Worm (Caenorhabditis elegans) whole organism, L1 larva: ENCODE measurements around the gene K06A1.2.
A peak's percentile ranks its signal among the peaks of the same experiment; 100 is the strongest.

ENCODE experiments used
- aha-1 ChIP-seq: fragments of 150-350 bp; optimal IDR thresholded peaks from 2 replicates; lab custom pipeline; 2014; ENCODE audit warnings: missing biosample characterization, missing genetic modification characterization
- blmp-1 ChIP-seq: fragments of 150-350 bp; optimal IDR thresholded peaks from 2 replicates; lab custom pipeline; 2014; ENCODE audit warnings: missing biosample characterization, missing genetic modification characterization
- dpl-1 ChIP-seq, 3 experiments: fragments of 150-350 bp in 2 of 3; sonication (generic microtip) in 1 of 3; optimal IDR thresholded peaks; 2 replicates each; lab custom pipeline; 2014 to 2017; ENCODE audit warnings: missing biosample characterization in 3 of 3, missing genetic modification characterization in 3 of 3, missing genetic modification reagents in 3 of 3
- efl-1 ChIP-seq, 4 experiments: fragments of 150-350 bp; optimal IDR thresholded peaks in 3 of 4; peaks in 1 of 4; 1 replicate in 1 of 4; 2 replicates in 3 of 4; lab custom pipeline; 2014; ENCODE audit warnings: missing biosample characterization in 2 of 4, missing genetic modification characterization in 2 of 4, missing genetic modification reagents in 2 of 4
- lin-14 ChIP-seq: fragments of 200-800 bp; sonication (Bioruptor generic); optimal IDR thresholded peaks from 2 replicates; lab custom pipeline; 2018; ENCODE audit warnings: mild to moderate bottlenecking, missing genetic modification characterization, moderate library complexity, missing compliant biosample characterization
- nhr-47 ChIP-seq: sonication (generic microtip); optimal IDR thresholded peaks from 2 replicates; lab custom pipeline; 2016; ENCODE audit warnings: mild to moderate bottlenecking, missing genetic modification characterization, moderate library complexity, missing compliant biosample characterization
- tlp-1 ChIP-seq: fragments of 150-350 bp; optimal IDR thresholded peaks from 2 replicates; lab custom pipeline; 2014; ENCODE audit warnings: missing biosample characterization, missing genetic modification characterization
- zag-1 ChIP-seq: fragments of 150-350 bp; optimal IDR thresholded peaks from 2 replicates; lab custom pipeline; 2014; ENCODE audit warnings: missing biosample characterization, missing genetic modification characterization
- ztf-4 ChIP-seq: fragments of 150-350 bp; optimal IDR thresholded peaks from 2 replicates; lab custom pipeline; 2014; ENCODE audit warnings: missing biosample characterization, missing genetic modification characterization

Gene K06A1.2

DNA sequence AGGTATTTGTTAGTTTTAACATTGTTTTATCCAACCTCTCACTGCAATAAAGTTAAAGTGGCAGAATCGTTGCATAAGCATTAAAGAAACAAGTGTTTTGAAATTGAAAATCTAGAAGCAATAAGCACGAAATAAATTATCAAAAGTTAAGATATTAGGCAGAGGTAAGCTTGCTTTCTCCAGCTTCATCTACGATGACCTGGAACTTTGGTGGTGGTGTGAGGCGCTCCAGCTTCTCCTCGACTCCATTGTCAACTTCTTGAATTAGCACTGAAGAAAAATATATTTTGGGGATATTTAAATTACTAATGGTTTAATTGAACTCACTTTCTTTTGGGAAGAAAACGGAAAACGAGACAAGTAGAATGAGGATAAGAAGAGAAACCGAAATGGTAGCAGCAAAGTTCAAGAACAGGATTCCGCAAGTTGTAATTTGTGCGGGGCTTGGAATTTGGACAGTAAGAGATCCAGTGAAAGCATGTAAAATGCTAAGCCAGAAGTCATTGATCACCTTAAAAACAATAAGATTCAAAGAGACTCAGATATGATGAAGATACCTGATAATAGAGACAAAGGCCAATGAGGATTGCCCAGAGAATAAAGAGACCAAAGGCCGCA is 50.0 kb downstream of the K06A1.2 start:
- TF ChIP-seq aha-1 (tag; lab: Kevin White, UChicago) (no peak), lin-14 (no peak), efl-1 (optimal IDR thresholded peaks at IDR 0.05; lab: Kevin White, UChicago) (no peak), efl-1 (GFP tag; optimal IDR thresholded peaks at IDR 0.05 in 1 of 2; lab: Kevin White, UChicago) (no peak), nhr-47 (tag; lab: Kevin White, UChicago) (no peak), blmp-1 (tag; lab: Kevin White, UChicago) (peak; percentile 2), ztf-4 (tag; lab: Kevin White, UChicago) (peak; percentile 14), dpl-1 (GFP tag; optimal IDR thresholded peaks at IDR 0.05; lab: Kevin White, UChicago) (no peak), zag-1 (tag; lab: Kevin White, UChicago) (no peak), tlp-1 (no peak)
